Fruit fly (Drosophila melanogaster) whole organism, embryonic: ENCODE results near the gene RpL34b.

ENCODE experiments used
- CG1024 ChIP-seq: fragments of 200-800 bp; sonication (Bioruptor generic); IDR thresholded peaks from 2 replicates; pipeline ENCODE4 v1.3.6; 2022; ENCODE audit warnings: missing biosample characterization, missing genetic modification characterization
- CG11504 ChIP-seq: fragments of 200-800 bp; sonication (Bioruptor generic); optimal IDR thresholded peaks from 3 replicates; lab custom pipeline; 2019; ENCODE audit warnings: missing biosample characterization, mild to moderate bottlenecking, missing genetic modification characterization, moderate library complexity
- CG12155 ChIP-seq: fragments of 200-800 bp; sonication (Bioruptor generic); optimal IDR thresholded peaks from 3 replicates; lab custom pipeline; 2016; ENCODE audit warnings: missing biosample characterization, missing genetic modification characterization
- CG13287 ChIP-seq: fragments of 200-800 bp; sonication (Bioruptor generic); IDR thresholded peaks from 2 replicates; pipeline ENCODE4 v1.3.6; 2022; ENCODE audit warnings: missing biosample characterization, missing genetic modification characterization; ENCODE audit not compliant: partially characterized antibody
- CG13894 ChIP-seq: fragments of 200-800 bp; sonication (Bioruptor generic); optimal IDR thresholded peaks from 3 replicates; lab custom pipeline; 2018; ENCODE audit warnings: missing biosample characterization, mild to moderate bottlenecking, missing genetic modification characterization, moderate library complexity
- CG14014 ChIP-seq: fragments of 200-800 bp; sonication (Bioruptor generic); IDR thresholded peaks from 2 replicates; pipeline ENCODE4 v1.3.6; 2022; ENCODE audit warnings: missing biosample characterization, missing genetic modification characterization
- CG15073 ChIP-seq: fragments of 200-800 bp; sonication (Bioruptor generic); optimal IDR thresholded peaks from 2 replicates; lab custom pipeline; 2016; ENCODE audit warnings: missing biosample characterization, missing genetic modification characterization
- CG17361 ChIP-seq: fragments of 200-800 bp; sonication (Bioruptor generic); IDR thresholded peaks from 3 replicates; pipeline ENCODE4 v1.3.6; 2022; ENCODE audit warnings: missing biosample characterization, missing genetic modification characterization
- CG17829 ChIP-seq: fragments of 200-800 bp; optimal IDR thresholded peaks from 2 replicates; lab custom pipeline; 2019; ENCODE audit warnings: missing biosample characterization, mild to moderate bottlenecking, missing genetic modification characterization, moderate library complexity
- CG30403 ChIP-seq: fragments of 200-800 bp; sonication (Bioruptor generic); optimal IDR thresholded peaks from 3 replicates; lab custom pipeline; 2016; ENCODE audit warnings: missing biosample characterization, missing genetic modification characterization
- CG33557 ChIP-seq: fragments of 200-800 bp; sonication (Bioruptor generic); optimal IDR thresholded peaks from 2 replicates; lab custom pipeline; 2019; ENCODE audit warnings: missing biosample characterization, mild to moderate bottlenecking, missing genetic modification characterization, moderate library complexity
- CG34224 ChIP-seq: fragments of 200-800 bp; sonication (Bioruptor generic); IDR thresholded peaks from 3 replicates; pipeline ENCODE4 v1.3.6; 2022; ENCODE audit warnings: missing biosample characterization, missing genetic modification characterization; ENCODE audit not compliant: partially characterized antibody
- CG43689 ChIP-seq: fragments of 200-800 bp; sonication (Bioruptor generic); IDR thresholded peaks from 2 replicates; pipeline ENCODE4 v1.3.6; 2022; ENCODE audit warnings: missing biosample characterization, missing genetic modification characterization
- CG4707 ChIP-seq: fragments of 200-800 bp; sonication (Bioruptor generic); optimal IDR thresholded peaks from 2 replicates; lab custom pipeline; 2018; ENCODE audit warnings: missing biosample characterization, mild to moderate bottlenecking, missing genetic modification characterization, moderate library complexity
- CG4820 ChIP-seq: fragments of 200-800 bp; sonication (Bioruptor generic); optimal IDR thresholded peaks from 3 replicates; lab custom pipeline; 2016; ENCODE audit warnings: missing biosample characterization, missing genetic modification characterization
- CG5180 ChIP-seq: fragments of 200-800 bp; sonication (Bioruptor generic); optimal IDR thresholded peaks from 3 replicates; lab custom pipeline; 2017; ENCODE audit warnings: missing biosample characterization, missing genetic modification characterization, mild to moderate bottlenecking, moderate library complexity, missing genetic modification reagents
- CG6175 ChIP-seq: fragments of 200-800 bp; sonication (Bioruptor generic); IDR thresholded peaks from 3 replicates; pipeline ENCODE4 v1.3.6; 2022; ENCODE audit warnings: missing biosample characterization, missing genetic modification characterization
- CG6689 ChIP-seq: fragments of 200-800 bp; sonication (Bioruptor generic); IDR thresholded peaks from 2 replicates; pipeline ENCODE4 v1.3.6; 2022; ENCODE audit warnings: missing biosample characterization, missing genetic modification characterization
- CG7357 ChIP-seq: fragments of 200-800 bp; sonication (Bioruptor generic); IDR thresholded peaks from 3 replicates; pipeline ENCODE4 v1.3.6; 2022; ENCODE audit warnings: missing biosample characterization, missing genetic modification characterization
- CG8359 ChIP-seq: fragments of 200-800 bp; sonication (Bioruptor generic); optimal IDR thresholded peaks from 2 replicates; lab custom pipeline; 2017; ENCODE audit warnings: missing biosample characterization, mild to moderate bottlenecking, missing genetic modification characterization, borderline replicate concordance
- CG9437 ChIP-seq: fragments of 200-800 bp; sonication (Bioruptor generic); optimal IDR thresholded peaks from 2 replicates; lab custom pipeline; 2018; ENCODE audit warnings: missing biosample characterization, mild to moderate bottlenecking, missing genetic modification characterization
- CrebB ChIP-seq: fragments of 200-800 bp; sonication (Bioruptor generic); optimal IDR thresholded peaks from 3 replicates; lab custom pipeline; 2018; ENCODE audit warnings: missing biosample characterization, mild to moderate bottlenecking, missing genetic modification characterization
- Gug ChIP-seq: fragments of 200-800 bp; sonication (Bioruptor generic); IDR thresholded peaks from 4 replicates; pipeline ENCODE4 v1.3.6; 2022; ENCODE audit warnings: missing biosample characterization, missing genetic modification characterization
- Hr78 ChIP-seq, 2 experiments: fragments of 200-800 bp in 1 of 2; fragments of >200 bp in 1 of 2; sonication (Bioruptor generic) in 1 of 2; optimal IDR thresholded peaks; 2 replicates each; lab custom pipeline; 2017 to 2019; ENCODE audit warnings: missing biosample characterization in 2 of 2, missing genetic modification characterization in 2 of 2, mild to moderate bottlenecking in 1 of 2, moderate library complexity in 1 of 2
- MBD-R2 ChIP-seq: fragments of 200-800 bp; sonication (Bioruptor generic); IDR thresholded peaks from 2 replicates; pipeline ENCODE4 v1.3.6; 2022; ENCODE audit warnings: missing biosample characterization, missing genetic modification characterization
- MTF-1 ChIP-seq: fragments of 200-800 bp; sonication (Bioruptor generic); optimal IDR thresholded peaks from 2 replicates; lab custom pipeline; 2018; ENCODE audit warnings: missing biosample characterization, mild to moderate bottlenecking, missing genetic modification characterization, borderline replicate concordance
- Nf-YB ChIP-seq: fragments of 200-800 bp; sonication (Bioruptor generic); optimal IDR thresholded peaks from 3 replicates; lab custom pipeline; 2019; ENCODE audit warnings: missing biosample characterization, mild to moderate bottlenecking, missing genetic modification characterization, moderate library complexity
- Pdp1 ChIP-seq, 2 experiments: fragments of 200-800 bp; sonication (Bioruptor generic); optimal IDR thresholded peaks; 3 replicates each; lab custom pipeline; 2016; ENCODE audit warnings: missing biosample characterization in 2 of 2, missing genetic modification characterization in 2 of 2, mild to moderate bottlenecking in 1 of 2, moderate library complexity in 1 of 2
- Sin3A ChIP-seq: fragments of >200 bp; optimal IDR thresholded peaks from 2 replicates; lab custom pipeline; 2018
- Six4 ChIP-seq: fragments of 200-800 bp; sonication (Bioruptor generic); optimal IDR thresholded peaks from 2 replicates; lab custom pipeline; 2016; ENCODE audit warnings: missing biosample characterization, missing genetic modification characterization
- Stat92E ChIP-seq, 3 experiments: fragments of >200 bp in 2 of 3; fragments of 200-800 bp in 1 of 3; sonication (Bioruptor generic) in 1 of 3; optimal IDR thresholded peaks; 2 replicates each; lab custom pipeline; 2017 to 2019; ENCODE audit warnings: missing biosample characterization in 3 of 3, missing genetic modification characterization in 3 of 3, mild to moderate bottlenecking in 1 of 3, moderate library complexity in 1 of 3
- TFAM ChIP-seq: fragments of 200-800 bp; sonication (Bioruptor generic); optimal IDR thresholded peaks from 2 replicates; lab custom pipeline; 2017; ENCODE audit warnings: missing biosample characterization, missing genetic modification characterization, inconsistent platforms
- chn ChIP-seq: fragments of 200-800 bp; sonication (Bioruptor generic); optimal IDR thresholded peaks from 2 replicates; lab custom pipeline; 2016; ENCODE audit warnings: missing biosample characterization, missing genetic modification characterization
- crol ChIP-seq: fragments of 200-800 bp; sonication (Bioruptor generic); IDR thresholded peaks from 2 replicates; pipeline ENCODE4 v1.3.6; 2022; ENCODE audit warnings: missing biosample characterization, missing genetic modification characterization
- h ChIP-seq: fragments of >200 bp; optimal IDR thresholded peaks from 2 replicates; lab custom pipeline; 2017
- ind ChIP-seq: fragments of 200-800 bp; sonication (Bioruptor generic); optimal IDR thresholded peaks from 3 replicates; lab custom pipeline; 2016; ENCODE audit warnings: missing biosample characterization, missing genetic modification characterization
- pan ChIP-seq, 4 experiments: fragments of >200 bp in 3 of 4; fragments of 200-800 bp in 1 of 4; sonication (Bioruptor generic) in 1 of 4; optimal IDR thresholded peaks in 3 of 4; IDR thresholded peaks in 1 of 4; 2 replicates each; pipeline versions ENCODE4 v1.3.6 to Lab custom; 2017 to 2022; ENCODE audit warnings: missing biosample characterization in 2 of 4, missing genetic modification characterization in 2 of 4, mixed read lengths in 1 of 4
- pita ChIP-seq: fragments of 200-800 bp; sonication (Bioruptor generic); optimal IDR thresholded peaks from 2 replicates; lab custom pipeline; 2017; ENCODE audit warnings: missing biosample characterization, mild to moderate bottlenecking, missing genetic modification characterization
- psq ChIP-seq: fragments of 200-800 bp; sonication (Bioruptor generic); optimal IDR thresholded peaks from 2 replicates; lab custom pipeline; 2017; ENCODE audit warnings: missing biosample characterization, missing genetic modification characterization
- salm ChIP-seq: fragments of 200-800 bp; sonication (Bioruptor generic); optimal IDR thresholded peaks from 2 replicates; lab custom pipeline; 2018; ENCODE audit warnings: missing biosample characterization, mild to moderate bottlenecking, missing genetic modification characterization
- schlank ChIP-seq: fragments of 200-800 bp; sonication (Bioruptor generic); optimal IDR thresholded peaks from 2 replicates; lab custom pipeline; 2018; ENCODE audit warnings: missing biosample characterization, mild to moderate bottlenecking, missing genetic modification characterization
- sens-2 ChIP-seq: fragments of 200-800 bp; sonication (Bioruptor generic); IDR thresholded peaks from 2 replicates; pipeline ENCODE4 v1.3.6; 2022; ENCODE audit warnings: missing biosample characterization, missing genetic modification characterization
- stwl ChIP-seq: fragments of 200-800 bp; sonication (Bioruptor generic); optimal IDR thresholded peaks from 3 replicates; lab custom pipeline; 2018; ENCODE audit warnings: missing biosample characterization, mild to moderate bottlenecking, missing genetic modification characterization, moderate library complexity
- toy ChIP-seq: fragments of 200-800 bp; sonication (Bioruptor generic); IDR thresholded peaks from 2 replicates; pipeline ENCODE4 v1.3.6; 2022; ENCODE audit warnings: missing biosample characterization, missing genetic modification characterization
- trem ChIP-seq: fragments of 200-800 bp; optimal IDR thresholded peaks from 3 replicates; lab custom pipeline; 2019; ENCODE audit warnings: missing biosample characterization, mild to moderate bottlenecking, missing genetic modification characterization, moderate library complexity
- twi ChIP-seq: fragments of 200-800 bp; optimal IDR thresholded peaks from 2 replicates; lab custom pipeline; 2019; ENCODE audit warnings: missing biosample characterization, mild to moderate bottlenecking, missing genetic modification characterization, moderate library complexity
- vfl ChIP-seq: fragments of 200-800 bp; sonication (Bioruptor generic); optimal IDR thresholded peaks from 2 replicates; lab custom pipeline; 2016; ENCODE audit warnings: missing biosample characterization, missing genetic modification characterization
- vnd ChIP-seq: fragments of 200-800 bp; sonication (Bioruptor generic); IDR thresholded peaks from 3 replicates; pipeline ENCODE4 v1.3.6; 2022; ENCODE audit warnings: missing biosample characterization, missing genetic modification characterization; ENCODE audit not compliant: partially characterized antibody
- zfh2 ChIP-seq: fragments of 200-800 bp; sonication (Bioruptor generic); optimal IDR thresholded peaks from 2 replicates; lab custom pipeline; 2016; ENCODE audit warnings: missing biosample characterization, missing genetic modification characterization

The RpL34b gene

DNA sequence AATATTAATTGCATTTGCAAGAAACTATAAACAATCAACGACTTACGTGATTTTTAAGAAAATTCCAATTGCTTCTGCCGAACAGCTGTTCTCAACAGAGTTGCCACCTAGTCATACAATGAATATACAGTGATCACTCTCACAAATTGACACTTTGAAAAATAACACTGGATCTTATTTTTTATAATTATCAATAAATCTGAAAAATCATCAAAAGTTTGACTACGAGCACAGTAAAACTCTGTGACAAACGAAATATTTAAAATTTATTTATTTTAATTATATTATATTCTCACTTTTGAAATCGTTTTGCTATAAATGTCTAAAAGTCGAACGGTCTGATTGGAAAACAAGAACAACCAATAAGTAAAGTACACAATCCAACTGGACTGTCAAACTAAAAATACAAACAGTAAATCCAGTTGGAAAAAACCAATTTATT, 1.1 kb downstream of the RpL34b start, which contains the start of gene CG34117 (continued):
- TF ChIP-seq TFAM (GFP tag; lab: Kevin White, UChicago) (no peak), twi (peak; percentile 63), schlank (tag; lab: Kevin White, UChicago) (peak; percentile 54), CG14014 (GFP tag; lab: Robert Waterston, UW) (peak; percentile 83), stwl (tag; lab: Kevin White, UChicago) (peak; percentile 58), CrebB (tag; lab: Kevin White, UChicago) (peak; percentile 65), ind (GFP tag; lab: Kevin White, UChicago) (peak; percentile 87), Pdp1 (GFP tag; optimal IDR thresholded peaks at IDR 0.05; lab: Kevin White, UChicago) (peak; percentile 57 to 93), chn (GFP tag; lab: Kevin White, UChicago) (peak; percentile 38), Nf-YB (GFP tag; lab: Kevin White, UChicago) (peak; percentile 57), CG11504 (tag; lab: Kevin White, UChicago) (peak; percentile 80), Gug (GFP tag; lab: Robert Waterston, UW) (peak; percentile 67; the same call in 3 of the 4 replicates), CG4820 (GFP tag; lab: Kevin White, UChicago) (peak; percentile 63), CG15073 (GFP tag; lab: Kevin White, UChicago) (peak; percentile 31), psq (peak; percentile 53), MTF-1 (GFP tag; lab: Kevin White, UChicago) (peak; percentile 41), CG17829 (tag; lab: Kevin White, UChicago) (peak; percentile 89), CG6689 (peak; percentile 76), Sin3A (no peak), MBD-R2 (GFP tag; lab: Robert Waterston, UW) (peak; percentile 94), sens-2 (GFP tag; lab: Robert Waterston, UW) (0 out of 2 replicates have a peak, but pooled peaks have one; percentile 46), CG8359 (no peak), CG34224 (no peak), CG17361 (GFP tag; lab: Robert Waterston, UW) (peak; percentile 84), Six4 (peak; percentile 69), CG6175 (GFP tag; lab: Robert Waterston, UW) (0 out of 3 replicates have a peak, but pooled peaks have one; percentile 46), trem (tag; lab: Kevin White, UChicago) (peak; percentile 87), CG5180 (GFP tag; lab: Kevin White, UChicago) (peak; percentile 53), vnd (GFP tag; lab: Robert Waterston, UW) (no peak), CG1024 (GFP tag; lab: Robert Waterston, UW) (peak; percentile 67), CG33557 (GFP tag; lab: Kevin White, UChicago) (peak; percentile 61), pan (optimal IDR thresholded peaks at IDR 0.05; lab: Kevin White, UChicago) (no peak), pan (GFP tag; optimal IDR thresholded peaks at IDR 0.05 in 1 of 2, IDR thresholded peaks at IDR 0.05 in 1 of 2) (peak in 1 of 2 experiments; percentile 88), pita (GFP tag; lab: Kevin White, UChicago) (no peak), CG13894 (tag; lab: Kevin White, UChicago) (peak; percentile 85), h (lab: Kevin White, UChicago) (no peak), crol (GFP tag; lab: Robert Waterston, UW) (no peak), vfl (peak; percentile 64), Hr78 (GFP tag; optimal IDR thresholded peaks at IDR 0.05; lab: Kevin White, UChicago) (peak in 1 of 2 experiments; percentile 17), CG9437 (GFP tag; lab: Kevin White, UChicago) (peak; percentile 81), Stat92E (GFP tag; optimal IDR thresholded peaks at IDR 0.05; lab: Kevin White, UChicago) (no peak), CG13287 (GFP tag; lab: Robert Waterston, UW) (peak; percentile 56), CG30403 (GFP tag; lab: Kevin White, UChicago) (peak; percentile 86), zfh2 (GFP tag; lab: Kevin White, UChicago) (peak; percentile 54), CG7357 (peak; percentile 55; the same call in 2 of the 3 replicates), toy (no peak), CG12155 (peak; percentile 81), salm (tag; lab: Kevin White, UChicago) (peak; percentile 67), CG4707 (peak; percentile 18), CG43689 (GFP tag; lab: Robert Waterston, UW) (peak; percentile 40; the same call in 1 of the 2 replicates)
